Worm (Caenorhabditis elegans) whole organism, mixed stage, embryonic: ENCODE measurements around the gene cyp-33D1.

ENCODE experiments used
- nhr-12 ChIP-seq: fragments of 150-350 bp; optimal IDR thresholded peaks from 2 replicates; lab custom pipeline; 2014; ENCODE audit warnings: missing biosample characterization, missing genetic modification characterization
- snpc-4 ChIP-seq: fragments of 150-350 bp; optimal IDR thresholded peaks from 2 replicates; lab custom pipeline; 2014; ENCODE audit warnings: missing biosample characterization, missing genetic modification characterization
- unc-62 ChIP-seq: fragments of 150-350 bp; optimal IDR thresholded peaks from 2 replicates; lab custom pipeline; 2014; ENCODE audit warnings: missing biosample characterization, missing genetic modification reagents, missing genetic modification characterization

DNA sequence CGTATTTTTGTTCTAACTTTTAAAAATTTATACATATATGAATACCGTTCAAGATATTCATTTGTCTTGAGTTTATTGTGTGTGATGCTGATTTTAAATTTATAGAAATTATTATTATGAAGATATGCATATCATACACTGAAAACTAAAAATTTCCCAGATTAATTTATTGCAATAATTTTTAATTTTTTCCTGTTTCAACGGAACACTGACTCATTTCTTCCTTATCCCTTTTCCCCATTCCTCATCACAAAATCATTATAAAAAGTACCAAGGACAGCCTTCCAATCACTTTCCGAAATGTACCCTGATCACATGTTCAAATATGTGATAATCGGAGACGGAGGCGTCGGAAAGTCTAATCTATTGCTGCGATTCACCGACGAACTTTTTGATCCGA, 19.0 kb upstream of the cyp-33D1 start, which contains the start of gene rabr-4:
- TF ChIP-seq nhr-12 (tag; lab: Kevin White, UChicago) (no peak), unc-62 (GFP tag; lab: Kevin White, UChicago) (no peak), snpc-4 (tag; lab: Kevin White, UChicago) (no peak)
